Worm (Caenorhabditis elegans): ENCODE data around the gene Y59E9AL.4.

DNA sequence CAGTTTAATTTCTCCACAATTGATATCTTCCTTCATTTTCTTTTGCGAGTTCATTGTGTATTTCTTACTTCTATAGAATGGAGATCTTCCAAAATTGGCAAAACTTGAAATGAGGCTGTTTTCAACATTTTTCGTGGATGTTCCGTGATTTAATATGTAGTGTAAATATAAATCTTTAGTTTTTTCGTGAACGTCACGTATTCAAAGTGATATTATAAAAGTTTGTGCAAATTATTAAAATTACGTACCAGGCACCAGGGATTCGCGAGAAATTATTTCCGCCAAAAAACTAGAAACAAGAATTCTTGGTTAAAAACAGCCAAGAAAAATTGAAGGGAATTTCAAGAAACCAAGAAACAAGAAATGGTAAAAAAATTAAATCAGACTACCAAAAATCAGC lies 9.2 kb upstream of the Y59E9AL.4 start, which contains the start of gene Y59E9AL.8:
- no peak for TF ChIP-seq lin-13 (tag; optimal IDR thresholded peaks at IDR 0.05)
- no peak for TF ChIP-seq ceh-39 (tag; optimal IDR thresholded peaks at IDR 0.05)
- TF ChIP-seq lsy-2 (tag; optimal IDR thresholded peaks at IDR 0.05), result no peak
- no peak for TF ChIP-seq lin-32 (GFP tag; optimal IDR thresholded peaks at IDR 0.05)
- no peak for TF ChIP-seq snpc-4 (tag; optimal IDR thresholded peaks at IDR 0.05)
- no peak for TF ChIP-seq blmp-1 (tag; optimal IDR thresholded peaks at IDR 0.05)
